Fruit fly (Drosophila melanogaster) whole organism, embryonic: ENCODE data around the gene Epp.

ENCODE experiments used
- Atf-2 ChIP-seq: fragments of 200-800 bp; sonication (Bioruptor generic); optimal IDR thresholded peaks from 2 replicates; lab custom pipeline; 2016; ENCODE audit warnings: missing biosample characterization, missing genetic modification characterization
- Bdp1 ChIP-seq: fragments of 200-800 bp; sonication (Bioruptor generic); optimal IDR thresholded peaks from 3 replicates; lab custom pipeline; 2016; ENCODE audit warnings: missing biosample characterization, missing genetic modification characterization
- CG10979 ChIP-seq: fragments of 200-800 bp; sonication (Bioruptor generic); optimal IDR thresholded peaks from 2 replicates; lab custom pipeline; 2018; ENCODE audit warnings: missing biosample characterization, mild to moderate bottlenecking, missing genetic modification characterization, moderate library complexity
- CG11696 ChIP-seq: fragments of 200-800 bp; sonication (Bioruptor generic); IDR thresholded peaks from 2 replicates; pipeline ENCODE4 v1.3.6; 2022; ENCODE audit warnings: missing biosample characterization, missing genetic modification characterization
- CG13287 ChIP-seq: fragments of 200-800 bp; sonication (Bioruptor generic); IDR thresholded peaks from 2 replicates; pipeline ENCODE4 v1.3.6; 2022; ENCODE audit warnings: missing biosample characterization, missing genetic modification characterization; ENCODE audit not compliant: partially characterized antibody
- CG13624 ChIP-seq: fragments of 200-800 bp; sonication (Bioruptor generic); optimal IDR thresholded peaks from 2 replicates; lab custom pipeline; 2016; ENCODE audit warnings: missing biosample characterization, missing genetic modification characterization
- CG14860 ChIP-seq: fragments of 200-800 bp; sonication (Bioruptor generic); IDR thresholded peaks from 3 replicates; pipeline ENCODE4 v1.3.6; 2022; ENCODE audit warnings: missing biosample characterization, missing genetic modification characterization; ENCODE audit not compliant: partially characterized antibody
- CG15011 ChIP-seq: fragments of 200-800 bp; sonication (Bioruptor generic); optimal IDR thresholded peaks from 3 replicates; lab custom pipeline; 2018; ENCODE audit warnings: missing biosample characterization, mild to moderate bottlenecking, missing genetic modification characterization
- CG17359 ChIP-seq: fragments of 200-800 bp; sonication (Bioruptor generic); optimal IDR thresholded peaks from 3 replicates; lab custom pipeline; 2018; ENCODE audit warnings: missing biosample characterization, mild to moderate bottlenecking, missing genetic modification characterization, moderate library complexity
- CG17568 ChIP-seq: fragments of 200-800 bp; sonication (Bioruptor generic); optimal IDR thresholded peaks from 2 replicates; lab custom pipeline; 2018; ENCODE audit warnings: missing biosample characterization, mild to moderate bottlenecking, missing genetic modification characterization, moderate library complexity
- CG17612 ChIP-seq: fragments of 200-800 bp; sonication (Bioruptor generic); IDR thresholded peaks from 2 replicates; pipeline ENCODE4 v1.3.6; 2022; ENCODE audit warnings: missing biosample characterization, missing genetic modification characterization
- CG17829 ChIP-seq: fragments of 200-800 bp; optimal IDR thresholded peaks from 2 replicates; lab custom pipeline; 2019; ENCODE audit warnings: missing biosample characterization, mild to moderate bottlenecking, missing genetic modification characterization, moderate library complexity
- CG18262 ChIP-seq: fragments of 200-800 bp; optimal IDR thresholded peaks from 3 replicates; lab custom pipeline; 2019; ENCODE audit warnings: missing biosample characterization, mild to moderate bottlenecking, missing genetic modification characterization, moderate library complexity
- CG2129 ChIP-seq: fragments of 200-800 bp; sonication (Bioruptor generic); IDR thresholded peaks from 2 replicates; pipeline ENCODE4 v1.3.6; 2022; ENCODE audit warnings: missing biosample characterization, missing genetic modification characterization; ENCODE audit not compliant: partially characterized antibody
- CG2199 ChIP-seq: fragments of 200-800 bp; sonication (Bioruptor generic); IDR thresholded peaks from 3 replicates; pipeline ENCODE4 v1.3.6; 2022; ENCODE audit warnings: missing biosample characterization, missing genetic modification characterization
- CG2875 ChIP-seq: fragments of 200-800 bp; sonication (Bioruptor generic); optimal IDR thresholded peaks from 2 replicates; lab custom pipeline; 2017; ENCODE audit warnings: missing biosample characterization, mild to moderate bottlenecking, missing genetic modification characterization, missing genetic modification reagents
- CG3281 ChIP-seq: fragments of 200-800 bp; sonication (Bioruptor generic); optimal IDR thresholded peaks from 3 replicates; lab custom pipeline; 2017; ENCODE audit warnings: missing biosample characterization, mild to moderate bottlenecking, missing genetic modification characterization
- CG3726 ChIP-seq: fragments of 200-800 bp; sonication (Bioruptor generic); IDR thresholded peaks from 3 replicates; pipeline ENCODE4, ENCODE4 v1.3.6; 2022; ENCODE audit warnings: missing biosample characterization, missing genetic modification characterization
- CHES-1-like ChIP-seq: fragments of 200-800 bp; sonication (Bioruptor generic); optimal IDR thresholded peaks from 2 replicates; lab custom pipeline; 2016; ENCODE audit warnings: missing biosample characterization, missing genetic modification characterization
- Doc2 ChIP-seq: fragments of 200-800 bp; sonication (Bioruptor generic); IDR thresholded peaks from 2 replicates; pipeline ENCODE4 v1.3.6; 2022; ENCODE audit warnings: missing biosample characterization, missing genetic modification characterization
- Fer2 ChIP-seq: fragments of 200-800 bp; sonication (Bioruptor generic); optimal IDR thresholded peaks from 2 replicates; lab custom pipeline; 2018; ENCODE audit warnings: missing biosample characterization, mild to moderate bottlenecking, missing genetic modification characterization, moderate library complexity
- Gug ChIP-seq: fragments of 200-800 bp; sonication (Bioruptor generic); IDR thresholded peaks from 4 replicates; pipeline ENCODE4 v1.3.6; 2022; ENCODE audit warnings: missing biosample characterization, missing genetic modification characterization
- H15 ChIP-seq: fragments of 200-800 bp; sonication (Bioruptor generic); IDR thresholded peaks from 3 replicates; pipeline ENCODE4 v1.3.6; 2022; ENCODE audit warnings: missing biosample characterization, missing genetic modification characterization
- NFAT ChIP-seq: fragments of 200-800 bp; sonication (Bioruptor generic); IDR thresholded peaks from 2 replicates; pipeline ENCODE4 v1.3.6; 2022; ENCODE audit warnings: missing biosample characterization, missing genetic modification characterization
- NfI ChIP-seq: fragments of 200-800 bp; sonication (Bioruptor generic); optimal IDR thresholded peaks from 3 replicates; lab custom pipeline; 2018; ENCODE audit warnings: missing biosample characterization, mild to moderate bottlenecking, missing genetic modification characterization, moderate library complexity
- Sox102F ChIP-seq: fragments of 200-800 bp; sonication (Bioruptor generic); optimal IDR thresholded peaks from 2 replicates; lab custom pipeline; 2018; ENCODE audit warnings: missing biosample characterization, mild to moderate bottlenecking, missing genetic modification characterization, moderate library complexity
- Ssrp ChIP-seq: fragments of 200-800 bp; sonication (Bioruptor generic); optimal IDR thresholded peaks from 2 replicates; lab custom pipeline; 2018; ENCODE audit warnings: missing biosample characterization, mild to moderate bottlenecking, missing genetic modification characterization, moderate library complexity
- Tbp ChIP-seq: fragments of >200 bp; optimal IDR thresholded peaks from 2 replicates; lab custom pipeline; 2018; ENCODE audit warnings: missing biosample characterization, missing genetic modification characterization
- al ChIP-seq: fragments of 200-800 bp; sonication (Bioruptor generic); IDR thresholded peaks from 2 replicates; pipeline ENCODE4 v1.3.6; 2022; ENCODE audit warnings: missing biosample characterization, missing genetic modification characterization
- cas ChIP-seq: fragments of 200-800 bp; sonication (Bioruptor generic); IDR thresholded peaks from 2 replicates; pipeline ENCODE4 v1.3.6; 2022; ENCODE audit warnings: missing biosample characterization, missing genetic modification characterization
- caup ChIP-seq: fragments of 200-800 bp; sonication (Bioruptor generic); optimal IDR thresholded peaks from 3 replicates; lab custom pipeline; 2017; ENCODE audit warnings: missing biosample characterization, mild to moderate bottlenecking, missing genetic modification characterization, moderate library complexity; ENCODE audit not compliant: severe bottlenecking
- cg ChIP-seq: fragments of 200-800 bp; sonication (Bioruptor generic); optimal IDR thresholded peaks from 3 replicates; lab custom pipeline; 2019; ENCODE audit warnings: missing biosample characterization, mild to moderate bottlenecking, missing genetic modification characterization, moderate library complexity
- corto ChIP-seq: fragments of 200-800 bp; sonication (Bioruptor generic); optimal IDR thresholded peaks from 2 replicates; lab custom pipeline; 2016; ENCODE audit warnings: missing biosample characterization, mild to moderate bottlenecking, missing genetic modification characterization, moderate library complexity
- danr ChIP-seq: fragments of 200-800 bp; sonication (Bioruptor generic); IDR thresholded peaks from 2 replicates; pipeline ENCODE4 v1.3.6; 2022; ENCODE audit warnings: missing biosample characterization, missing genetic modification characterization
- ems ChIP-seq: fragments of 200-800 bp; sonication (Bioruptor generic); optimal IDR thresholded peaks from 3 replicates; lab custom pipeline; 2016; ENCODE audit warnings: missing biosample characterization, missing genetic modification characterization
- eve ChIP-seq, 2 experiments: fragments of >200 bp; optimal IDR thresholded peaks; 2 replicates each; lab custom pipeline; 2017; ENCODE audit warnings: missing biosample characterization in 2 of 2, missing genetic modification characterization in 2 of 2
- fd102C ChIP-seq: fragments of 200-800 bp; sonication (Bioruptor generic); optimal IDR thresholded peaks from 2 replicates; lab custom pipeline; 2018; ENCODE audit warnings: missing biosample characterization, mild to moderate bottlenecking, missing genetic modification characterization, moderate library complexity
- gcm2 ChIP-seq: fragments of 200-800 bp; sonication (Bioruptor generic); optimal IDR thresholded peaks from 2 replicates; lab custom pipeline; 2016; ENCODE audit warnings: missing biosample characterization, missing genetic modification characterization
- hbn ChIP-seq: fragments of 200-800 bp; sonication (Bioruptor generic); IDR thresholded peaks from 2 replicates; pipeline ENCODE4 v1.3.6; 2022; ENCODE audit warnings: missing biosample characterization, missing genetic modification characterization; ENCODE audit not compliant: partially characterized antibody
- nerfin-1 ChIP-seq: fragments of 200-800 bp; sonication (Bioruptor generic); optimal IDR thresholded peaks from 3 replicates; lab custom pipeline; 2019; ENCODE audit warnings: missing biosample characterization, mild to moderate bottlenecking, missing genetic modification characterization, moderate library complexity
- row ChIP-seq: fragments of 200-800 bp; sonication (Bioruptor generic); IDR thresholded peaks from 3 replicates; pipeline ENCODE4 v1.3.6; 2022; ENCODE audit warnings: missing biosample characterization, missing genetic modification characterization
- sim ChIP-seq: fragments of 200-800 bp; sonication (Bioruptor generic); IDR thresholded peaks from 2 replicates; pipeline ENCODE4 v1.3.6; 2022; ENCODE audit warnings: missing biosample characterization, missing genetic modification characterization
- sna ChIP-seq: fragments of 200-800 bp; sonication (Bioruptor generic); IDR thresholded peaks from 2 replicates; pipeline ENCODE4 v1.3.6; 2022; ENCODE audit warnings: missing biosample characterization, missing genetic modification characterization; ENCODE audit not compliant: partially characterized antibody
- trem ChIP-seq: fragments of 200-800 bp; optimal IDR thresholded peaks from 3 replicates; lab custom pipeline; 2019; ENCODE audit warnings: missing biosample characterization, mild to moderate bottlenecking, missing genetic modification characterization, moderate library complexity
- yki ChIP-seq: fragments of >200 bp; optimal IDR thresholded peaks from 3 replicates; lab custom pipeline; 2018
- z ChIP-seq: fragments of 200-800 bp; sonication (Bioruptor generic); IDR thresholded peaks from 3 replicates; pipeline ENCODE4 v1.3.6; 2022; ENCODE audit warnings: missing biosample characterization, missing genetic modification characterization
- zen ChIP-seq: fragments of 200-800 bp; sonication (Bioruptor generic); optimal IDR thresholded peaks from 3 replicates; lab custom pipeline; 2018; ENCODE audit warnings: missing biosample characterization, mild to moderate bottlenecking, missing genetic modification characterization, moderate library complexity
- zfh1 ChIP-seq: fragments of 200-800 bp; sonication (Bioruptor generic); IDR thresholded peaks from 3 replicates; pipeline ENCODE4 v1.3.6; 2022; ENCODE audit warnings: missing biosample characterization, missing genetic modification characterization
- zfh2 ChIP-seq: fragments of 200-800 bp; sonication (Bioruptor generic); optimal IDR thresholded peaks from 2 replicates; lab custom pipeline; 2016; ENCODE audit warnings: missing biosample characterization, missing genetic modification characterization

The Epp gene

dm6 chr3R:23958091-23958838, 34.5 kb downstream of the Epp start, which contains the start of the genes GluProRS and AP-1sigma (continued):
- TF ChIP-seq CG2129, result peak; percentile 94
- peak; percentile 75 for TF ChIP-seq nerfin-1 (tag; lab: Kevin White, UChicago)
- peak; percentile 80 for TF ChIP-seq caup (GFP tag; lab: Kevin White, UChicago)
- no peak for TF ChIP-seq CG17568
- peak; percentile 79 for TF ChIP-seq corto
- TF ChIP-seq fd102C, result peak; percentile 59
- TF ChIP-seq Tbp (GFP tag; lab: Kevin White, UChicago), result no peak
- TF ChIP-seq row (GFP tag; lab: Robert Waterston, UW), result peak; percentile 99
- TF ChIP-seq CG10979 (tag; lab: Kevin White, UChicago), result peak; percentile 84
- TF ChIP-seq Bdp1 (GFP tag; lab: Kevin White, UChicago), result peak; percentile 72
- peak; percentile 87 for TF ChIP-seq zen (tag; lab: Kevin White, UChicago)
- peak; percentile 92 for TF ChIP-seq CG2199 (GFP tag; lab: Robert Waterston, UW)
- peak; percentile 86 for TF ChIP-seq trem (tag; lab: Kevin White, UChicago)
- peak; percentile 94 for TF ChIP-seq sna (GFP tag; lab: Robert Waterston, UW)
- peak; percentile 84 for TF ChIP-seq CG17612
- TF ChIP-seq eve (GFP tag; optimal IDR thresholded peaks at IDR 0.05; lab: Kevin White, UChicago), result peak in 1 of 2 experiments; percentile 3
- peak; percentile 84 for TF ChIP-seq CG13624 (GFP tag; lab: Kevin White, UChicago)
- peak; percentile 96 for TF ChIP-seq CG13287 (GFP tag; lab: Robert Waterston, UW)
- peak; percentile 86 for TF ChIP-seq Doc2 (GFP tag; lab: Robert Waterston, UW)
- peak; percentile 92 for TF ChIP-seq CG3726 (GFP tag; lab: Robert Waterston, UW)
- peak; percentile 84 for TF ChIP-seq CG17359 (tag; lab: Kevin White, UChicago)
- TF ChIP-seq cas (GFP tag; lab: Robert Waterston, UW), result peak; percentile 90
- peak; percentile 78 for TF ChIP-seq CHES-1-like (GFP tag; lab: Kevin White, UChicago)
- TF ChIP-seq NFAT (GFP tag; lab: Robert Waterston, UW), result peak; percentile 95
- peak; percentile 84 for TF ChIP-seq CG3281 (GFP tag; lab: Kevin White, UChicago)
- TF ChIP-seq CG14860, result peak; percentile 93
- peak; percentile 97 for TF ChIP-seq zfh1
- TF ChIP-seq H15, result peak; percentile 94
- peak; percentile 88 for TF ChIP-seq NfI (GFP tag; lab: Kevin White, UChicago)
- TF ChIP-seq CG15011 (GFP tag; lab: Kevin White, UChicago), result peak; percentile 72
- TF ChIP-seq Sox102F (GFP tag; lab: Kevin White, UChicago), result peak; percentile 90
- TF ChIP-seq gcm2 (GFP tag; lab: Kevin White, UChicago), result peak; percentile 71
- peak; percentile 92 for TF ChIP-seq zfh2 (GFP tag; lab: Kevin White, UChicago)
- peak; percentile 87 for TF ChIP-seq sim (GFP tag; lab: Robert Waterston, UW)
- peak; percentile 60 for TF ChIP-seq CG2875 (GFP tag; lab: Kevin White, UChicago)
- TF ChIP-seq hbn (GFP tag; lab: Robert Waterston, UW), result peak; percentile 79
- peak; percentile 74 for TF ChIP-seq Atf-2 (GFP tag; lab: Kevin White, UChicago)
- peak; percentile 96 for TF ChIP-seq Gug (GFP tag; lab: Robert Waterston, UW)
- TF ChIP-seq Ssrp (tag; lab: Kevin White, UChicago), result peak; percentile 87
- TF ChIP-seq z (GFP tag; lab: Robert Waterston, UW), result 0 out of 3 replicates have a peak, but pooled peaks have one; percentile 53
- peak; percentile 91 for TF ChIP-seq yki (lab: Kevin White, UChicago)
- peak; percentile 87 for TF ChIP-seq CG18262 (tag; lab: Kevin White, UChicago)
- TF ChIP-seq CG11696, result peak; percentile 90
- TF ChIP-seq danr, result peak; percentile 93
- TF ChIP-seq Fer2 (tag; lab: Kevin White, UChicago), result peak; percentile 82
- peak; percentile 89 for TF ChIP-seq CG17829 (tag; lab: Kevin White, UChicago)
- peak; percentile 94 for TF ChIP-seq al (GFP tag; lab: Robert Waterston, UW)
- peak; percentile 87 for TF ChIP-seq ems (GFP tag; lab: Kevin White, UChicago)
- peak; percentile 90 for TF ChIP-seq cg (GFP tag; lab: Kevin White, UChicago)
